Worm (Caenorhabditis elegans): Measurements from ENCODE around the gene sir-2.1.

DNA sequence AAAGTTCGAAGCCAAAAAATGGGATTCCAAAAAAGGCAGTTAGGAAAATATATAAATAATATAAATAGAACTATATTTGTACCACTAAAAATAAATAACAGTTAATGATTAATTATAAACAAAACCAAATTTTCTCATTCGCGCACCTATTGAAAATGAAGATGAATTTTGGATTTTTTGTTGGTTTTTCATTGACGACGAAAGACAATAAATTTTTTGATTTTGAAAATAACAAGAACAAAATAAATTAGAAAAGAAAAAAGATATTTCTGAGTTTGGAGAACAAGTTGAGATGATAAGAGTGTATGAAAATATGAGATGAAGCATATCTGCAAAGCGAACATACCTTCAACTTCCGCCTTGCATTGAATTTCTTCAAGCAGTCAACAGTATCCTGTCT lies 28.7 kb downstream of the sir-2.1 start:
- TF ChIP-seq nfya-1 (tag; optimal IDR thresholded peaks at IDR 0.05; ENCODE audit: borderline replicate concordance, insufficient read depth) (no peak), F23B12.7 (tag; optimal IDR thresholded peaks at IDR 0.05; ENCODE audit: insufficient read depth) (no peak)
